Fruit fly (Drosophila melanogaster) whole organism, wandering third instar larva: ENCODE results near the gene cerv.

ENCODE experiments used
- Abd-B ChIP-seq: fragments of >200 bp; optimal IDR thresholded peaks from 2 replicates; lab custom pipeline; 2017; ENCODE audit warnings: missing biosample characterization, missing genetic modification characterization
- Hnf4 ChIP-seq: fragments of 200-800 bp; sonication (Bioruptor generic); optimal IDR thresholded peaks from 2 replicates; lab custom pipeline; 2016; ENCODE audit warnings: missing biosample characterization, mild to moderate bottlenecking, missing genetic modification characterization
- Jra ChIP-seq: sonication (Bioruptor generic); optimal IDR thresholded peaks from 2 replicates; lab custom pipeline; 2016; ENCODE audit warnings: missing biosample characterization, missing genetic modification characterization
- Myc ChIP-seq: fragments of >200 bp; optimal IDR thresholded peaks from 2 replicates; lab custom pipeline; 2017
- OdsH ChIP-seq: fragments of 200-800 bp; sonication (Bioruptor generic); optimal IDR thresholded peaks from 2 replicates; lab custom pipeline; 2016; ENCODE audit warnings: missing biosample characterization, mild to moderate bottlenecking, missing genetic modification characterization
- br ChIP-seq: fragments of 200-800 bp; sonication (Bioruptor generic); optimal IDR thresholded peaks from 2 replicates; lab custom pipeline; 2016; ENCODE audit warnings: missing biosample characterization, missing genetic modification characterization
- brk ChIP-seq: fragments of 200-800 bp; sonication (Bioruptor generic); optimal IDR thresholded peaks from 2 replicates; lab custom pipeline; 2016; ENCODE audit warnings: missing biosample characterization, mild to moderate bottlenecking, missing genetic modification characterization
- fru ChIP-seq: fragments of 200-800 bp; sonication (Bioruptor generic); optimal IDR thresholded peaks from 3 replicates; lab custom pipeline; 2016; ENCODE audit warnings: missing biosample characterization, mild to moderate bottlenecking, missing genetic modification characterization
- h ChIP-seq: fragments of 200-800 bp; sonication (Bioruptor generic); optimal IDR thresholded peaks from 3 replicates; lab custom pipeline; 2016; ENCODE audit warnings: missing biosample characterization, mild to moderate bottlenecking, missing genetic modification characterization
- sv ChIP-seq: fragments of 200-800 bp; sonication (Bioruptor generic); optimal IDR thresholded peaks from 3 replicates; lab custom pipeline; 2016; ENCODE audit warnings: missing biosample characterization, missing genetic modification characterization
- usp ChIP-seq: fragments of >200 bp; optimal IDR thresholded peaks from 2 replicates; lab custom pipeline; 2017; ENCODE audit warnings: missing biosample characterization, missing genetic modification characterization
- woc ChIP-seq: sonication (Bioruptor generic); optimal IDR thresholded peaks from 2 replicates; lab custom pipeline; 2016; ENCODE audit warnings: missing biosample characterization, mild to moderate bottlenecking, missing genetic modification characterization

dm6 chrX:15608751-15609345 lies 30.9 kb upstream of the cerv start:
- TF ChIP-seq Abd-B (GFP tag; lab: Kevin White, UChicago) (no peak), Hnf4 (GFP tag; lab: Kevin White, UChicago) (no peak), br (no peak), fru (GFP tag; lab: Kevin White, UChicago) (peak; percentile 26), Jra (GFP tag; lab: Kevin White, UChicago) (no peak), woc (peak; percentile 18), h (GFP tag; lab: Kevin White, UChicago) (no peak), usp (GFP tag; lab: Kevin White, UChicago) (no peak), sv (GFP tag; lab: Kevin White, UChicago) (no peak), Myc (lab: Kevin White, UChicago) (no peak), brk (GFP tag; lab: Kevin White, UChicago) (no peak), OdsH (GFP tag; lab: Kevin White, UChicago) (no peak)
